Fruit fly (Drosophila melanogaster) whole organism, adult: ENCODE measurements around the gene Socs16D.
A peak's percentile ranks its signal among the peaks of the same experiment; 100 is the strongest.

Source experiments
- CG11617 ChIP-seq: fragments of 200-800 bp; sonication (Bioruptor generic); optimal IDR thresholded peaks from 2 replicates; lab custom pipeline; 2017; ENCODE audit warnings: mild to moderate bottlenecking, missing biosample characterization, missing genetic modification reagents, missing genetic modification characterization
- CG12768 ChIP-seq: fragments of 200-800 bp; sonication (Bioruptor generic); optimal IDR thresholded peaks from 2 replicates; lab custom pipeline; 2017; ENCODE audit warnings: missing biosample characterization, missing genetic modification characterization, mild to moderate bottlenecking, moderate library complexity, missing genetic modification reagents
- CG14711 ChIP-seq: fragments of 200-800 bp; sonication (Bioruptor generic); optimal IDR thresholded peaks from 2 replicates; lab custom pipeline; 2018; ENCODE audit warnings: missing biosample characterization, mild to moderate bottlenecking, missing genetic modification characterization, moderate library complexity
- CG1620 ChIP-seq: fragments of 200-800 bp; sonication (Bioruptor generic); optimal IDR thresholded peaks from 2 replicates; lab custom pipeline; 2016; ENCODE audit warnings: missing biosample characterization, missing genetic modification characterization
- CG33017 ChIP-seq: fragments of 200-800 bp; sonication (Bioruptor generic); optimal IDR thresholded peaks from 2 replicates; lab custom pipeline; 2018; ENCODE audit warnings: missing biosample characterization, mild to moderate bottlenecking, missing genetic modification characterization, moderate library complexity
- CG5204 ChIP-seq: fragments of 200-800 bp; sonication (Bioruptor generic); optimal IDR thresholded peaks from 2 replicates; lab custom pipeline; 2016; ENCODE audit warnings: missing biosample characterization, missing genetic modification characterization
- CG7045 ChIP-seq: fragments of 200-800 bp; sonication (Bioruptor generic); optimal IDR thresholded peaks from 2 replicates; lab custom pipeline; 2017; ENCODE audit warnings: missing biosample characterization, mild to moderate bottlenecking, missing genetic modification characterization
- CG7101 ChIP-seq: fragments of 200-800 bp; sonication (Bioruptor generic); optimal IDR thresholded peaks from 2 replicates; lab custom pipeline; 2018; ENCODE audit warnings: missing biosample characterization, mild to moderate bottlenecking, missing genetic modification characterization, moderate library complexity
- Clk ChIP-seq: fragments of 200-800 bp; sonication (Bioruptor generic); optimal IDR thresholded peaks from 2 replicates; lab custom pipeline; 2017; ENCODE audit warnings: missing biosample characterization, missing genetic modification characterization
- Crg-1 ChIP-seq: fragments of 200-800 bp; sonication (Bioruptor generic); optimal IDR thresholded peaks from 2 replicates; lab custom pipeline; 2016; ENCODE audit warnings: missing biosample characterization, missing genetic modification characterization
- Hr96 ChIP-seq: fragments of 200-800 bp; sonication (Bioruptor generic); optimal IDR thresholded peaks from 2 replicates; lab custom pipeline; 2016; ENCODE audit warnings: missing biosample characterization, missing genetic modification characterization
- Mnt ChIP-seq: fragments of 200-800 bp; sonication (Bioruptor generic); optimal IDR thresholded peaks from 2 replicates; lab custom pipeline; 2016; ENCODE audit warnings: missing biosample characterization, mild to moderate bottlenecking, missing genetic modification characterization
- bab1 ChIP-seq: fragments of 200-800 bp; sonication (Bioruptor generic); optimal IDR thresholded peaks from 3 replicates; lab custom pipeline; 2019; ENCODE audit warnings: missing biosample characterization, mild to moderate bottlenecking, missing genetic modification characterization, moderate library complexity
- cic ChIP-seq: fragments of 200-800 bp; sonication (Bioruptor generic); optimal IDR thresholded peaks from 2 replicates; lab custom pipeline; 2017; ENCODE audit warnings: missing biosample characterization, mild to moderate bottlenecking, missing genetic modification characterization, moderate library complexity
- cnc ChIP-seq, 2 experiments: fragments of >200 bp; optimal IDR thresholded peaks; 2 replicates each; lab custom pipeline; 2017
- kay ChIP-seq: fragments of 200-800 bp; sonication (Bioruptor generic); peaks from one replicate; lab custom pipeline; 2016; ENCODE audit warnings: missing biosample characterization, missing genetic modification characterization, borderline replicate concordance
- ovo ChIP-seq: fragments of 200-800 bp; sonication (Bioruptor generic); optimal IDR thresholded peaks from 2 replicates; lab custom pipeline; 2016; ENCODE audit warnings: missing biosample characterization, missing genetic modification characterization
- pad ChIP-seq: fragments of 200-800 bp; sonication (Bioruptor generic); optimal IDR thresholded peaks from 3 replicates; lab custom pipeline; 2017; ENCODE audit warnings: missing biosample characterization, missing genetic modification characterization, mild to moderate bottlenecking, moderate library complexity, missing genetic modification reagents
- tj ChIP-seq: fragments of 200-800 bp; sonication (Bioruptor generic); optimal IDR thresholded peaks from 3 replicates; lab custom pipeline; 2017; ENCODE audit warnings: missing biosample characterization, mild to moderate bottlenecking, missing genetic modification characterization, moderate library complexity
- toe ChIP-seq: fragments of 200-800 bp; sonication (Bioruptor generic); optimal IDR thresholded peaks from 2 replicates; lab custom pipeline; 2016; ENCODE audit warnings: missing biosample characterization, missing genetic modification characterization

Gene Socs16D

DNA sequence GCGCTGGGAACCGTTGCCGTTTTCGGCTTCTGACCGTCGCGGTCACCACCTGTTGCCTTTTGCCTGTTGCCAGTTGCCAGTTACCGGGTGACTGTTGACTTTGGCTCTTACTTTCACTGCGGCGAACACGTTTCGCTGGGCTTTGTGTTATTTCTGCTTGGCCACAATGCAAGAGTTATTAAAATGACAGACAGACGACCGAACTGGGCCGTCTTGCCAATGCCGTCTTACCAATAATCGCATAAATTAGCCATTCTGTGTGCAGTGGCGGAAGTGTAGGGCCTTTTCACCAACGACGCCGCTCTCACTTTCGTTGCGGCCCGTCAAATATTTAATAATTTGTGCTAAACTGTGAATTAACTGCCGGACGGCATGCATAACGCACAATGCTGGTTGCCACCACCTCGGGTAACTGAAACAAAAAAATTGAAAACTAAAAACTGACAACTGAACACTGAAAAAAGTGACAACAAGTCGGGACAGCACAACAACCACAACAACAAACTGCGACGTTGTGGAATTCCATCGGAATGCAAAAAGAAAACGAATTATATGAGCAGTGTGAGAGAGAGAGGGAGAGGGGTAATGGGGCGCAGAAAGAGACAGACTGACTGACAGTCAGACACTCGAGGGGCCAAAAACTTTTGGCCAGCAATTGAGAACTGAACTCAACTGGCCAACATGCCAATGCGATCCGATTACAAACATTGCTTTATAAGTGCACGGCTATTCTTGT, 1.1 kb upstream of the Socs16D start:
- no peak for TF ChIP-seq CG7045 (GFP tag; lab: Kevin White, UChicago)
- TF ChIP-seq tj (GFP tag; lab: Kevin White, UChicago) = peak; percentile 96

DNA sequence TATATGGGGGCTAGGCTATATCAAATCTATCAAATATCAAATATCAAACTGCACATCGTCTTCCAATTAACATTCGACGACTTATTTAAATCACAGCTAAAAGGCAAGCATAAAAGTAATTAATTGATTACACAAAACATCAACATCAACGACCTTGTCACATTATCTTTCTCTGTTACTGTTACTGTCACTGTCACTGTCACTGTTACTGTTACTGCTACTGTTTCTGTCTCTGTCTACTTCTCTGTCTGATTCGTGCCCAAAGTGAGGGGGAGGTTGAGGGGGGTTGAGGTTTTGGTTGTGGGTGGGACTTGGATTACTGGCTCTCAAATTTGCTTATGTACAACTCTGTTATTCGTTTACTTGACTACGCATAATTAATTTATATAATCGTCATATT, 5.9 kb downstream of the Socs16D start:
- TF ChIP-seq kay (no peak), CG14711 (tag; lab: Kevin White, UChicago) (no peak), CG1620 (GFP tag; lab: Kevin White, UChicago) (no peak)

DNA sequence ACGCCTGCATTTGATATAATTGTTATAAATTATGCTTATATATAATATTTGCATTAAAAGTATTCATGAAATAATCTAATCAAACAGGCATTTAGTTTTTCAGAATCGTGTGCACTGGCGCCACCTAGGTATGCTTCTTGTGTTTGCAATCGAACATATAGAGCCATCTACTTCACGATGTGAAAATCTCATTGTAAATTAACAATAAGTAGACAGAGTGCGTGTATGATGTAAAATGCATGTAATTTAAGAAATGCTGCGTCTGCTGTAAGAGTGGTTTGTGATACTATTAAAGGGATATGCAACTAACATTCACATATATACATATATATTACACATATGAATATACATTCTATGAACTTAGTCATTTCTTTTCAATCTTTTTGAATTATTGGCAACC, 7.1 kb downstream of the Socs16D start:
- peak; percentile 33 for TF ChIP-seq pad (GFP tag; lab: Kevin White, UChicago)
- no peak for TF ChIP-seq Crg-1 (GFP tag; lab: Kevin White, UChicago)
- no peak for TF ChIP-seq kay
- no peak for TF ChIP-seq CG11617 (GFP tag; lab: Kevin White, UChicago)
- no peak for TF ChIP-seq ovo (GFP tag; lab: Kevin White, UChicago)
- peak; percentile 20 for TF ChIP-seq CG14711 (tag; lab: Kevin White, UChicago)
- TF ChIP-seq CG7045 (GFP tag; lab: Kevin White, UChicago) = no peak
- peak; percentile 93 for TF ChIP-seq tj (GFP tag; lab: Kevin White, UChicago)
- no peak for TF ChIP-seq cnc (optimal IDR thresholded peaks at IDR 0.05; lab: Kevin White, UChicago)
- TF ChIP-seq Hr96 (GFP tag; lab: Kevin White, UChicago) = no peak
- peak; percentile 31 for TF ChIP-seq CG7101
- TF ChIP-seq Clk (GFP tag; lab: Kevin White, UChicago) = no peak
- peak; percentile 75 for TF ChIP-seq CG1620 (GFP tag; lab: Kevin White, UChicago)
- TF ChIP-seq bab1 (GFP tag; lab: Kevin White, UChicago) = peak; percentile 28
- TF ChIP-seq CG33017 = no peak
- TF ChIP-seq toe = no peak
- peak; percentile 10 for TF ChIP-seq Mnt (GFP tag; lab: Kevin White, UChicago)
- no peak for TF ChIP-seq cic (GFP tag; lab: Kevin White, UChicago)
- no peak for TF ChIP-seq CG12768 (GFP tag; lab: Kevin White, UChicago)
- TF ChIP-seq CG5204 (GFP tag; lab: Kevin White, UChicago) = no peak

DNA sequence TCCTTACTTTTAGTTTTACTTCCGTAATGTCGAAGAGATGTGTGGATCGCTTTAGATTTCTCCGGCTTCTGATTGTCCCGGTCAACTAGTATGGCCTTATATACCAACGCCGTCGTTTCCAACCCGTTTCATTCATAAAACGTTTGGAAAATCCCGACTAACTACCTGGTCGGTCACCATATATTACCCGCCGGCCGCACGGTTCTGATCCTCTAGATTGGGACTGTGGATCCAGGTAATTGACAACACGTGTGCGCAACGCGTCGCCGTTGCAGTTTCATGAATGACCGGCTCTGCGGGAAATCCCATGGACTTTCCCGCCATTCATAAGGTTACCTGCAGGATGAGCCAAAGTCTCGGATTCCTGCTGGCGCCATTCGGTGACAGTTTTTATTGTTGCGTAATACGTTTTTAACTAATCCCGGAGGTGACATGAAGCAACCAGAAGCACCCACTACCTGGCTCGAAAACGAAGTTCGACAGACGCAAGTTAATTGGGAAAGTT, 7.7 kb downstream of the Socs16D start, which contains the start of gene CG12986:
CG12986 (minus strand) TSS at position 51 of the 505 bp plus-strand sequence.
- TF ChIP-seq CG1620 (GFP tag; lab: Kevin White, UChicago) (no peak), Mnt (GFP tag; lab: Kevin White, UChicago) (no peak)

DNA sequence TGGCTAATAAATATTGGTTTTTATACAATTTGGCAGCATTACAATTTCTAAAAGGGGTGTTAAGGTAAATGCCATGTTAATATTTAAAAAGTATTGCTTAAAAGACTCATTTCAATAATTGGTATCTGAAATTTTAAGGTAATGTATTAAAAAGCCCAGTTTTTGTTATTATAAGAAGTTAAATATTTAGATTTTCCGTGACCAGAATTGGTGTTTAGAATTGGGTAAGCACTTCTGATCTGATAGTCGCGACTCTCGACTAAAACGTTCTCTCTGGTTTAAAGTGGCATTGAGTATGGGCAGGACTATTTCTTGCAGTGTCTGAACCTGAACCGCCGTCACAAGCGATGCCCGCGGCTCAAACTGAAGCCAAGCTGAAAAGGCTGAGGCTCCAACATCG, 10.9 kb downstream of the Socs16D start:
- no peak for TF ChIP-seq bab1 (GFP tag; lab: Kevin White, UChicago)
- TF ChIP-seq Mnt (GFP tag; lab: Kevin White, UChicago) = no peak
- no peak for TF ChIP-seq CG7101
- no peak for TF ChIP-seq Crg-1 (GFP tag; lab: Kevin White, UChicago)
- TF ChIP-seq pad (GFP tag; lab: Kevin White, UChicago) = no peak
- TF ChIP-seq Hr96 (GFP tag; lab: Kevin White, UChicago) = no peak
- no peak for TF ChIP-seq cnc (optimal IDR thresholded peaks at IDR 0.05; lab: Kevin White, UChicago)
- TF ChIP-seq tj (GFP tag; lab: Kevin White, UChicago) = no peak
- TF ChIP-seq CG33017 = no peak
- no peak for TF ChIP-seq toe

DNA sequence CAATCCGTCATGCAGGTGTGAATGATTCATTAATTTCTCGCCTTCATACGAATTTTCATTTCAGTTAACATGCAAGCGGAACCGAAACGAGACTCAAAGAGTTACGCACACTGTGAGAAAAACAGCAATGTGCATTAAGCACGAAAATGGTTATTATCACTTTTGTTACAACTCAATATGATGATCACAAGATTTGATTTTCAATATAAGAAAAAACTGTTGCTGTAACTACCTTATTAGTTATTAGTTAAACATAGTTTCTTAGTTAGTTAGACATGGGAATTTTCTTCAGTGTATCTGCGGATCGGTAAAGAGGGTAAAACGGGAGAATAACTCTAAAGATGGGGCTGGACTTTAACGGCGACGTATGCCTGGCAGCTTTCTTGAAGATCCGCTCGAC, 12.6 kb downstream of the Socs16D start:
- TF ChIP-seq CG5204 (GFP tag; lab: Kevin White, UChicago) (no peak), Hr96 (GFP tag; lab: Kevin White, UChicago) (no peak), CG7045 (GFP tag; lab: Kevin White, UChicago) (no peak), CG7101 (no peak), tj (GFP tag; lab: Kevin White, UChicago) (no peak), cic (GFP tag; lab: Kevin White, UChicago) (no peak), Clk (GFP tag; lab: Kevin White, UChicago) (no peak), CG12768 (GFP tag; lab: Kevin White, UChicago) (no peak), Crg-1 (GFP tag; lab: Kevin White, UChicago) (no peak), CG11617 (GFP tag; lab: Kevin White, UChicago) (no peak), CG14711 (tag; lab: Kevin White, UChicago) (no peak)

DNA sequence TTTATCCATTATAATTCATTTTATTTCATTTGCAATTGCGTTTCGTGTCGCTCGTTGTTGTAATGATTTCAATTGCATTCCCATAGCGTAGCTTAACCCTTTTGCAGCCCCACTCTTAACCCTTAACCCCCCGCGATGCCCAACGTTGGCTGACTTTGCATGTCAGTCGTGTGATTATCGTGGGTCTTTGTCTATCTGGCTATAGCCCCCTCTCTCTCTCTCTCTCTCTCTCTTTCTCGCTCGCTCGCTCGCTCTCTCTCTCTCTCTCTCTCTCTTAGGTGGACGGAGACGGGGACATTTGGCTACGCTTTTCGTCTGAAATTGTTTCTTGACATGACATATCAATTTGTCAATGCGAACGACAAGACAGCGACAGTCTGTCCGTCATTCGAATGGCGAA, 15.2 kb downstream of the Socs16D start:
- TF ChIP-seq bab1 (GFP tag; lab: Kevin White, UChicago) (no peak), kay (no peak), CG7101 (no peak), toe (no peak), cic (GFP tag; lab: Kevin White, UChicago) (no peak), CG7045 (GFP tag; lab: Kevin White, UChicago) (no peak), CG12768 (GFP tag; lab: Kevin White, UChicago) (no peak), Mnt (GFP tag; lab: Kevin White, UChicago) (no peak), ovo (GFP tag; lab: Kevin White, UChicago) (no peak), pad (GFP tag; lab: Kevin White, UChicago) (no peak), CG14711 (tag; lab: Kevin White, UChicago) (no peak), CG33017 (no peak), cnc (optimal IDR thresholded peaks at IDR 0.05; lab: Kevin White, UChicago) (no peak), CG11617 (GFP tag; lab: Kevin White, UChicago) (no peak), CG5204 (GFP tag; lab: Kevin White, UChicago) (no peak), Hr96 (GFP tag; lab: Kevin White, UChicago) (no peak)
